Fruit fly (Drosophila melanogaster): Measurements from ENCODE around the gene Acox3.

The Acox3 gene

DNA sequence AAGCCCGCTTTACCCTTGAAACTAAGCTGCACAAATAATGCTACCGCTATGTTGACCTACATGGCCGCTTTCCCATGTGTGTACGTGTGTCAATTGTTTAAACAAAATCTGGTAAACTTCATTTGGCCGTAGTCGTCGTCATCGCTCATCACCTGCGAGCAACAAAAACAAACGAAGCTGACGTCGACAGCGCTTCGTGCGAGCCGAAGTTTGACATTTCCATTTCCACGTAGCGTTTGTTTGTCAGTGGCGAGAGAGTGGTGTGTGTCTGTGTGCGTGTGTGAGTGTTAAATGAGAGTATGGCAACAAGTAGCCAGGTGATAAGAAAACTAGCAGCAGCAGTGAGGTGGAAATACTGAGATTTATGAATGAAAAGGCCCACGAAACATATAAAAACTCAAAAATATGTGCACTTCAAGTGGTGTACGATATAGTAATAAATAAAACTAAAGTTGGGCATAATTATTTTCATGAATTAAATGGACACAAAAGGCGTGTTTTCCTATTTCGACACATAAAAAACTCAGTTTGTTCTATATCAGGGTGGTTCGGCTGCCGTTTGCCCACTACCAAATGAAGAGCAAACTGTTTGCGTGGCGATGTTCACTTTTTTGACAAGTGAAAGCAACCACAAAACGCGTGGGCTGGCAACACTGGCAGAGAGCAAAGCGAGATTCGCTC is 31.2 kb upstream of the Acox3 start (continued):
- no peak for TF ChIP-seq Ptx1 (GFP tag; IDR thresholded peaks at IDR 0.05)
- TF ChIP-seq CG31365 (tag; optimal IDR thresholded peaks at IDR 0.05), result peak; percentile 62
- no peak for TF ChIP-seq tx (GFP tag; optimal IDR thresholded peaks at IDR 0.05)
- peak; percentile 55 for TF ChIP-seq exex (tag; optimal IDR thresholded peaks at IDR 0.05)
- TF ChIP-seq CG15011 (GFP tag; optimal IDR thresholded peaks at IDR 0.05), result peak; percentile 34
- peak; percentile 65 for TF ChIP-seq CG17912 (GFP tag; optimal IDR thresholded peaks at IDR 0.05)
- no peak for TF ChIP-seq CG34224 (GFP tag; IDR thresholded peaks at IDR 0.05; ENCODE audit: partially characterized antibody)
- TF ChIP-seq CG10209 (GFP tag; optimal IDR thresholded peaks at IDR 0.05), result peak; percentile 36
- TF ChIP-seq CG31441 (GFP tag; IDR thresholded peaks at IDR 0.05), result 0 out of 2 replicates have a peak, but pooled peaks have one; percentile 19
- peak; percentile 66 for TF ChIP-seq CG15601 (tag; optimal IDR thresholded peaks at IDR 0.05)
- TF ChIP-seq Ada2b (GFP tag; IDR thresholded peaks at IDR 0.05), result no peak
- TF ChIP-seq bab2 (GFP tag; optimal IDR thresholded peaks at IDR 0.05), result no peak
- no peak for TF ChIP-seq zen (tag; optimal IDR thresholded peaks at IDR 0.05)
- TF ChIP-seq peb (GFP tag; IDR thresholded peaks at IDR 0.05), result no peak
- peak; percentile 14 for TF ChIP-seq CG14710 (tag; optimal IDR thresholded peaks at IDR 0.05)
- TF ChIP-seq ab (GFP tag; optimal IDR thresholded peaks at IDR 0.05), result no peak
- no peak for TF ChIP-seq Doc3 (GFP tag; IDR thresholded peaks at IDR 0.05; ENCODE audit: partially characterized antibody)
- TF ChIP-seq CG33213 (GFP tag; optimal IDR thresholded peaks at IDR 0.05), result no peak
- TF ChIP-seq nerfin-2 (GFP tag; IDR thresholded peaks at IDR 0.05; ENCODE audit: partially characterized antibody), result no peak
- peak; percentile 9 for TF ChIP-seq ind (GFP tag; optimal IDR thresholded peaks at IDR 0.05)
- TF ChIP-seq Dad (GFP tag; optimal IDR thresholded peaks at IDR 0.05), result no peak
- no peak for TF ChIP-seq bcd (GFP tag; optimal IDR thresholded peaks at IDR 0.05)
- TF ChIP-seq trh (GFP tag; optimal IDR thresholded peaks at IDR 0.05), result no peak
- TF ChIP-seq CG7928 (GFP tag; optimal IDR thresholded peaks at IDR 0.05), result no peak
- TF ChIP-seq vvl (GFP tag; IDR thresholded peaks at IDR 0.05), result peak; percentile 61; the same call in 1 of the 2 replicates
- TF ChIP-seq CG12744 (GFP tag; optimal IDR thresholded peaks at IDR 0.05), result no peak
- TF ChIP-seq CG10147 (GFP tag; optimal IDR thresholded peaks at IDR 0.05), result no peak
- no peak for TF ChIP-seq CG30020 (tag; optimal IDR thresholded peaks at IDR 0.05)
- no peak for TF ChIP-seq trem (tag; optimal IDR thresholded peaks at IDR 0.05)
- TF ChIP-seq tio (GFP tag; optimal IDR thresholded peaks at IDR 0.05), result no peak
- 0 out of 2 replicates have a peak, but pooled peaks have one; percentile 23 for TF ChIP-seq bowl (GFP tag; IDR thresholded peaks at IDR 0.05)
- peak; percentile 63 for TF ChIP-seq CG12299 (tag; optimal IDR thresholded peaks at IDR 0.05)
- TF ChIP-seq pros (GFP tag; optimal IDR thresholded peaks at IDR 0.05), result peak; percentile 30
- TF ChIP-seq CG13775 (GFP tag; optimal IDR thresholded peaks at IDR 0.05), result no peak
- TF ChIP-seq CG15073 (GFP tag; optimal IDR thresholded peaks at IDR 0.05), result no peak
- TF ChIP-seq nmo (GFP tag; optimal IDR thresholded peaks at IDR 0.05), result peak; percentile 1
- TF ChIP-seq CG4328 (GFP tag; optimal IDR thresholded peaks at IDR 0.05), result peak; percentile 72
- peak; percentile 9; the same call in 1 of the 3 replicates for TF ChIP-seq CG17361 (GFP tag; IDR thresholded peaks at IDR 0.05)
- no peak for TF ChIP-seq Tbp (GFP tag; optimal IDR thresholded peaks at IDR 0.05)
- TF ChIP-seq ems (GFP tag; optimal IDR thresholded peaks at IDR 0.05), result no peak
- TF ChIP-seq Pdp1 (GFP tag; optimal IDR thresholded peaks at IDR 0.05), result no peak
- TF ChIP-seq Side (GFP tag; optimal IDR thresholded peaks at IDR 0.05), result no peak
- no peak for TF ChIP-seq Elba2 (GFP tag; optimal IDR thresholded peaks at IDR 0.05)
- TF ChIP-seq Hmr (GFP tag; optimal IDR thresholded peaks at IDR 0.05), result peak; percentile 61
- TF ChIP-seq CG6175 (GFP tag; IDR thresholded peaks at IDR 0.05), result no peak
- TF ChIP-seq Scr (GFP tag; IDR thresholded peaks at IDR 0.05; ENCODE audit: partially characterized antibody), result no peak
- no peak for TF ChIP-seq CG1832 (GFP tag; optimal IDR thresholded peaks at IDR 0.05)
- TF ChIP-seq D19B (GFP tag; optimal IDR thresholded peaks at IDR 0.05), result no peak
- TF ChIP-seq hbn (GFP tag; IDR thresholded peaks at IDR 0.05; ENCODE audit: partially characterized antibody), result no peak

Data from whole organism, embryonic.